Fruit fly (Drosophila melanogaster): ENCODE results near the gene CG10589.
A peak's percentile ranks its signal among the peaks of the same experiment; 100 is the strongest.

Gene CG10589

dm6 chr3L:20931510-20931909 lies 3.9 kb downstream of the CG10589 start:
- no peak for TF ChIP-seq woc (GFP tag; optimal IDR thresholded peaks at IDR 0.05)
- TF ChIP-seq dl (GFP tag; optimal IDR thresholded peaks at IDR 0.05; ENCODE audit: insufficient read depth in 1 of 2, partially characterized antibody in 2 of 2), result no peak
- no peak for TF ChIP-seq h (GFP tag; optimal IDR thresholded peaks at IDR 0.05)
- TF ChIP-seq pan (optimal IDR thresholded peaks at IDR 0.05), result no peak
- TF ChIP-seq CG32264 (GFP tag; optimal IDR thresholded peaks at IDR 0.05), result no peak
- TF ChIP-seq Jra (GFP tag; optimal IDR thresholded peaks at IDR 0.05), result no peak
- no peak for TF ChIP-seq dmrt93B (GFP tag; optimal IDR thresholded peaks at IDR 0.05)

dm6 chr3L:20932556-20932955 lies 4.9 kb downstream of the CG10589 start:
- TF ChIP-seq dsf (GFP tag; optimal IDR thresholded peaks at IDR 0.05; ENCODE audit: borderline replicate concordance), result no peak
- no peak for TF ChIP-seq Jra (GFP tag; optimal IDR thresholded peaks at IDR 0.05)
- TF ChIP-seq usp (GFP tag; optimal IDR thresholded peaks at IDR 0.05), result no peak
- TF ChIP-seq psq (GFP tag; optimal IDR thresholded peaks at IDR 0.05), result no peak
- no peak for TF ChIP-seq GATAd (GFP tag; optimal IDR thresholded peaks at IDR 0.05)
- no peak for TF ChIP-seq Abd-B (GFP tag; optimal IDR thresholded peaks at IDR 0.05)
- no peak for TF ChIP-seq sage (GFP tag; optimal IDR thresholded peaks at IDR 0.05)
- TF ChIP-seq Hnf4 (GFP tag; optimal IDR thresholded peaks at IDR 0.05), result no peak
- TF ChIP-seq rgr (GFP tag; optimal IDR thresholded peaks at IDR 0.05), result no peak
- no peak for TF ChIP-seq brk (GFP tag; optimal IDR thresholded peaks at IDR 0.05)
- TF ChIP-seq dmrt93B (GFP tag; optimal IDR thresholded peaks at IDR 0.05), result no peak
- TF ChIP-seq Myc (optimal IDR thresholded peaks at IDR 0.05), result no peak
- no peak for TF ChIP-seq foxo (GFP tag; optimal IDR thresholded peaks at IDR 0.05)
- no peak for TF ChIP-seq Mio (GFP tag; optimal IDR thresholded peaks at IDR 0.05)
- TF ChIP-seq HLH106 (tag; optimal IDR thresholded peaks at IDR 0.05), result no peak

dm6 chr3L:20933706-20934105 lies 6.1 kb downstream of the CG10589 start:
- TF ChIP-seq Dfd (GFP tag; optimal IDR thresholded peaks at IDR 0.05) (peak; percentile 13), ey (GFP tag; optimal IDR thresholded peaks at IDR 0.05) (peak; percentile 32), brk (GFP tag; optimal IDR thresholded peaks at IDR 0.05) (no peak), woc (GFP tag; optimal IDR thresholded peaks at IDR 0.05) (peak; percentile 48), Hnf4 (GFP tag; optimal IDR thresholded peaks at IDR 0.05) (no peak), Myc (optimal IDR thresholded peaks at IDR 0.05) (no peak), Abd-B (GFP tag; optimal IDR thresholded peaks at IDR 0.05) (no peak), lola (GFP tag; optimal IDR thresholded peaks at IDR 0.05) (no peak), foxo (GFP tag; optimal IDR thresholded peaks at IDR 0.05) (peak in 1 of 2 experiments; percentile 24), fru (GFP tag; optimal IDR thresholded peaks at IDR 0.05) (peak; percentile 34), psq (GFP tag; optimal IDR thresholded peaks at IDR 0.05) (no peak), Rel (GFP tag; optimal IDR thresholded peaks at IDR 0.05) (no peak), Rel (tag; optimal IDR thresholded peaks at IDR 0.05) (no peak), rgr (GFP tag; optimal IDR thresholded peaks at IDR 0.05) (peak; percentile 19), h (GFP tag; optimal IDR thresholded peaks at IDR 0.05) (peak; percentile 27), usp (GFP tag; optimal IDR thresholded peaks at IDR 0.05) (no peak), Sp1 (GFP tag; optimal IDR thresholded peaks at IDR 0.05) (peak; percentile 10), sage (GFP tag; optimal IDR thresholded peaks at IDR 0.05) (no peak), br (GFP tag; optimal IDR thresholded peaks at IDR 0.05) (peak; percentile 21), HLH106 (tag; optimal IDR thresholded peaks at IDR 0.05) (peak; percentile 36), Jra (GFP tag; optimal IDR thresholded peaks at IDR 0.05) (no peak)

- no peak for TF ChIP-seq usp (GFP tag; optimal IDR thresholded peaks at IDR 0.05)
- no peak for TF ChIP-seq jim (GFP tag; optimal IDR thresholded peaks at IDR 0.05)
- no peak for TF ChIP-seq rgr (GFP tag; optimal IDR thresholded peaks at IDR 0.05)
- TF ChIP-seq Dfd (GFP tag; optimal IDR thresholded peaks at IDR 0.05), result no peak
Measured at dm6 chr3L:20942076-20942475, 14.4 kb downstream of the CG10589 start.

- no peak for TF ChIP-seq foxo (GFP tag; optimal IDR thresholded peaks at IDR 0.05)
- no peak for TF ChIP-seq Rel (GFP tag; optimal IDR thresholded peaks at IDR 0.05)
- TF ChIP-seq Rel (tag; optimal IDR thresholded peaks at IDR 0.05), result peak; percentile 2
- peak; percentile 43 for TF ChIP-seq Hr83 (GFP tag; optimal IDR thresholded peaks at IDR 0.05; ENCODE audit: poor library complexity, severe bottlenecking)
- TF ChIP-seq OdsH (GFP tag; optimal IDR thresholded peaks at IDR 0.05), result peak; percentile 14
Measured at dm6 chr3L:20944180-20944579, 16.6 kb downstream of the CG10589 start.

- no peak for TF ChIP-seq GATAd (GFP tag; optimal IDR thresholded peaks at IDR 0.05)
- TF ChIP-seq Hr83 (GFP tag; optimal IDR thresholded peaks at IDR 0.05; ENCODE audit: poor library complexity, severe bottlenecking), result no peak
- TF ChIP-seq Jra (GFP tag; optimal IDR thresholded peaks at IDR 0.05), result no peak
- TF ChIP-seq Sp1 (GFP tag; optimal IDR thresholded peaks at IDR 0.05), result no peak
- no peak for TF ChIP-seq Rel (GFP tag; optimal IDR thresholded peaks at IDR 0.05)
- no peak for TF ChIP-seq Rel (tag; optimal IDR thresholded peaks at IDR 0.05)
- TF ChIP-seq sage (GFP tag; optimal IDR thresholded peaks at IDR 0.05), result no peak
- no peak for TF ChIP-seq woc (GFP tag; optimal IDR thresholded peaks at IDR 0.05)
- no peak for TF ChIP-seq usp (GFP tag; optimal IDR thresholded peaks at IDR 0.05)
- TF ChIP-seq tai (GFP tag; optimal IDR thresholded peaks at IDR 0.05), result no peak
- TF ChIP-seq pan (optimal IDR thresholded peaks at IDR 0.05), result no peak
Measured at dm6 chr3L:20946054-20946453, 18.4 kb downstream of the CG10589 start.

Measured in whole organism, wandering third instar larva.